Worm (Caenorhabditis elegans): ENCODE data around the gene atf-4.

ce11 chrX:14791195-14791739, 19.3 kb downstream of the atf-4 start:
- TF ChIP-seq ham-2 (GFP tag; optimal IDR thresholded peaks at IDR 0.05) (no peak), ztf-11 (tag; optimal IDR thresholded peaks at IDR 0.05) (no peak), blmp-1 (tag; optimal IDR thresholded peaks at IDR 0.05) (no peak), sem-2 (GFP tag; optimal IDR thresholded peaks at IDR 0.05) (no peak), mab-5 (tag; optimal IDR thresholded peaks at IDR 0.05) (no peak), elt-1 (tag; optimal IDR thresholded peaks at IDR 0.05; ENCODE audit: borderline replicate concordance, insufficient read depth) (no peak), pha-4 (tag; optimal IDR thresholded peaks at IDR 0.05) (no peak), elt-3 (tag; optimal IDR thresholded peaks at IDR 0.05) (no peak), nhr-237 (tag; optimal IDR thresholded peaks at IDR 0.05) (no peak), nhr-76 (tag; optimal IDR thresholded peaks at IDR 0.05) (no peak), cnd-1 (tag; optimal IDR thresholded peaks at IDR 0.05) (no peak), unc-120 (tag; optimal IDR thresholded peaks at IDR 0.05; ENCODE audit: poor library complexity, severe bottlenecking) (no peak), unc-62 (GFP tag; optimal IDR thresholded peaks at IDR 0.05) (no peak)

Data from whole organism, mixed stage, embryonic.